ENCODE assay signal across 4 fruit fly cellular contexts in genomic region chr3R:9966109-9966701, dm6.
TF ChIP-seq lines count a peak whose summit lies in the region.

No protein-coding gene starts in this region.

- TF ChIP-seq CTCF in whole organism, embryonic (GFP tag; optimal IDR thresholded peaks at IDR 0.05; lab: Kevin White, UChicago), result no peak

TF ChIP-seq in whole organism, embryonic, 481 proteins besides CTCF, POLR2A, EP300 and RAD21:
- 0 out of 2 replicates have a peak, but pooled peaks have one; percentile 21 for TF ChIP-seq Drgx (GFP tag; IDR thresholded peaks at IDR 0.05; lab: Robert Waterston, UW)
- TF ChIP-seq sens (GFP tag; lab: Kevin White, UChicago), result peak; percentile 66
- TF ChIP-seq bsh (GFP tag; optimal IDR thresholded peaks at IDR 0.05; lab: Kevin White, UChicago), result peak in 1 of 2 experiments; percentile 43
- peak; percentile 56 for TF ChIP-seq nom (GFP tag; optimal IDR thresholded peaks at IDR 0.05; lab: Kevin White, UChicago)
- no peak for TF ChIP-seq eve (GFP tag; optimal IDR thresholded peaks at IDR 0.05; lab: Kevin White, UChicago)

TF ChIP-seq in whole organism, prepupa, 60 proteins besides CTCF, POLR2A, EP300 and RAD21 (continues in another document):
- TF ChIP-seq Gug (GFP tag; IDR thresholded peaks at IDR 0.05; lab: Robert Waterston, UW), result peak; percentile 51
- TF ChIP-seq topi (GFP tag; optimal IDR thresholded peaks at IDR 0.05; lab: Kevin White, UChicago), result peak; percentile 38
- peak; percentile 53 for TF ChIP-seq net (GFP tag; optimal IDR thresholded peaks at IDR 0.05; lab: Kevin White, UChicago)
- TF ChIP-seq CG32006 (GFP tag; optimal IDR thresholded peaks at IDR 0.05; lab: Kevin White, UChicago), result peak; percentile 58
- TF ChIP-seq svp (GFP tag; lab: Kevin White, UChicago), result peak; percentile 41
- TF ChIP-seq CG6276 (GFP tag; optimal IDR thresholded peaks at IDR 0.05; lab: Kevin White, UChicago), result peak; percentile 43
- TF ChIP-seq Eip75B (GFP tag; optimal IDR thresholded peaks at IDR 0.05; lab: Kevin White, UChicago), result peak; percentile 85
- TF ChIP-seq CG6163 (GFP tag; IDR thresholded peaks at IDR 0.05; lab: Robert Waterston, UW), result peak; percentile 71; the same call in 2 of the 3 replicates
- peak; percentile 68 for TF ChIP-seq CG8119 (GFP tag; IDR thresholded peaks at IDR 0.05; lab: Robert Waterston, UW)
- TF ChIP-seq vri (GFP tag; optimal IDR thresholded peaks at IDR 0.05; lab: Kevin White, UChicago), result no peak
- no peak for TF ChIP-seq Hr38 (GFP tag; optimal IDR thresholded peaks at IDR 0.05; lab: Kevin White, UChicago)
- TF ChIP-seq CG4318 (GFP tag; optimal IDR thresholded peaks at IDR 0.05; lab: Kevin White, UChicago), result peak; percentile 27
- peak; percentile 47 for TF ChIP-seq CG8319 (GFP tag; optimal IDR thresholded peaks at IDR 0.05; lab: Kevin White, UChicago)
- TF ChIP-seq CG3032 (tag; optimal IDR thresholded peaks at IDR 0.05; lab: Kevin White, UChicago), result peak; percentile 91
- peak; percentile 51; the same call in 1 of the 2 replicates for TF ChIP-seq CG15336 (GFP tag; IDR thresholded peaks at IDR 0.05; lab: Robert Waterston, UW)
- TF ChIP-seq CG10631 (GFP tag; optimal IDR thresholded peaks at IDR 0.05; lab: Kevin White, UChicago), result peak; percentile 80
- TF ChIP-seq OdsH (GFP tag; optimal IDR thresholded peaks at IDR 0.05; lab: Kevin White, UChicago), result peak; percentile 64
- peak; percentile 85 to 92 for TF ChIP-seq ss (GFP tag; optimal IDR thresholded peaks at IDR 0.05; lab: Kevin White, UChicago)
- TF ChIP-seq Eip78C (GFP tag; lab: Kevin White, UChicago), result peak; percentile 93
- no peak for TF ChIP-seq CG31627 (GFP tag; optimal IDR thresholded peaks at IDR 0.05; lab: Kevin White, UChicago)
- peak; percentile 78 for TF ChIP-seq CG3919 (GFP tag; optimal IDR thresholded peaks at IDR 0.05; lab: Kevin White, UChicago)
- TF ChIP-seq cyc (GFP tag; optimal IDR thresholded peaks at IDR 0.05; lab: Kevin White, UChicago), result peak; percentile 26
- TF ChIP-seq fkh (GFP tag; optimal IDR thresholded peaks at IDR 0.05; lab: Kevin White, UChicago), result no peak
- no peak for TF ChIP-seq CG6854 (GFP tag; optimal IDR thresholded peaks at IDR 0.05; lab: Kevin White, UChicago)
- TF ChIP-seq Blimp-1 (GFP tag; optimal IDR thresholded peaks at IDR 0.05; lab: Kevin White, UChicago), result no peak
- peak; percentile 81 for TF ChIP-seq CG1621 (tag; optimal IDR thresholded peaks at IDR 0.05; lab: Kevin White, UChicago)
- peak; percentile 88 for TF ChIP-seq spab (GFP tag; optimal IDR thresholded peaks at IDR 0.05; lab: Kevin White, UChicago)
- peak; percentile 80 for TF ChIP-seq fd59A (GFP tag; optimal IDR thresholded peaks at IDR 0.05; lab: Kevin White, UChicago)
- peak; percentile 6 for TF ChIP-seq Smox (GFP tag; optimal IDR thresholded peaks at IDR 0.05; lab: Kevin White, UChicago)

TF ChIP-seq in whole organism, pupa, 21 proteins besides CTCF, POLR2A, EP300 and RAD21:
- TF ChIP-seq Snoo (tag; optimal IDR thresholded peaks at IDR 0.05; lab: Kevin White, UChicago) (peak; percentile 20), D1 (tag; optimal IDR thresholded peaks at IDR 0.05; lab: Kevin White, UChicago) (peak; percentile 76), CG10348 (GFP tag; IDR thresholded peaks at IDR 0.05; lab: Robert Waterston, UW) (no peak), gl (tag; optimal IDR thresholded peaks at IDR 0.05; lab: Kevin White, UChicago) (peak; percentile 63), Ets98B (GFP tag; IDR thresholded peaks at IDR 0.05; lab: Robert Waterston, UW) (no peak), Pif1B (GFP tag; optimal IDR thresholded peaks at IDR 0.05; lab: Kevin White, UChicago) (peak; percentile 38), CG15710 (tag; optimal IDR thresholded peaks at IDR 0.05; lab: Kevin White, UChicago) (peak; percentile 88), CG9948 (tag; optimal IDR thresholded peaks at IDR 0.05; lab: Kevin White, UChicago) (peak; percentile 88), CG34367 (tag; optimal IDR thresholded peaks at IDR 0.05; lab: Kevin White, UChicago) (peak; percentile 87), CG8301 (tag; optimal IDR thresholded peaks at IDR 0.05; lab: Kevin White, UChicago) (peak; percentile 68), CG32121 (GFP tag; IDR thresholded peaks at IDR 0.05; lab: Robert Waterston, UW) (peak; percentile 13; the same call in 1 of the 2 replicates), rn (GFP tag; IDR thresholded peaks at IDR 0.05; lab: Robert Waterston, UW) (no peak), CG4496 (GFP tag; IDR thresholded peaks at IDR 0.05; lab: Robert Waterston, UW) (peak; percentile 42; the same call in 1 of the 3 replicates), EcR (GFP tag; optimal IDR thresholded peaks at IDR 0.05; lab: Kevin White, UChicago) (peak; percentile 91), CG8159 (tag; optimal IDR thresholded peaks at IDR 0.05; lab: Kevin White, UChicago) (peak; percentile 93), CG13204 (GFP tag; optimal IDR thresholded peaks at IDR 0.05; lab: Kevin White, UChicago) (peak; percentile 33), CG12605 (GFP tag; IDR thresholded peaks at IDR 0.05; lab: Robert Waterston, UW) (peak; percentile 52), CG17806 (tag; optimal IDR thresholded peaks at IDR 0.05; lab: Kevin White, UChicago) (peak; percentile 88), Pif1A (GFP tag; optimal IDR thresholded peaks at IDR 0.05; lab: Kevin White, UChicago) (peak; percentile 49), CG14655 (GFP tag; optimal IDR thresholded peaks at IDR 0.05; lab: Kevin White, UChicago) (peak; percentile 69), fd96Ca (GFP tag; IDR thresholded peaks at IDR 0.05; lab: Robert Waterston, UW) (0 out of 3 replicates have a peak, but pooled peaks have one; percentile 10)

TF ChIP-seq in whole organism, wandering third instar larva, 38 proteins besides CTCF, POLR2A, EP300 and RAD21:
- TF ChIP-seq ey (GFP tag; optimal IDR thresholded peaks at IDR 0.05; lab: Kevin White, UChicago) (no peak), Mio (GFP tag; optimal IDR thresholded peaks at IDR 0.05; lab: Kevin White, UChicago) (no peak), fru (GFP tag; optimal IDR thresholded peaks at IDR 0.05; lab: Kevin White, UChicago) (peak; percentile 27), dmrt93B (GFP tag; optimal IDR thresholded peaks at IDR 0.05; lab: Kevin White, UChicago) (no peak), foxo (GFP tag; optimal IDR thresholded peaks at IDR 0.05; lab: Kevin White, UChicago) (peak in 1 of 2 experiments; percentile 28), brk (GFP tag; optimal IDR thresholded peaks at IDR 0.05; lab: Kevin White, UChicago) (no peak), Myc (optimal IDR thresholded peaks at IDR 0.05; lab: Kevin White, UChicago) (no peak), rgr (GFP tag; optimal IDR thresholded peaks at IDR 0.05; lab: Kevin White, UChicago) (no peak), CG9705 (GFP tag; optimal IDR thresholded peaks at IDR 0.05; lab: Kevin White, UChicago) (no peak), dsf (GFP tag; optimal IDR thresholded peaks at IDR 0.05; lab: Kevin White, UChicago; ENCODE audit: borderline replicate concordance) (no peak), psq (GFP tag; optimal IDR thresholded peaks at IDR 0.05; lab: Kevin White, UChicago) (no peak), HLH106 (tag; optimal IDR thresholded peaks at IDR 0.05; lab: Kevin White, UChicago) (no peak), h (GFP tag; optimal IDR thresholded peaks at IDR 0.05; lab: Kevin White, UChicago) (peak; percentile 4), br (GFP tag; optimal IDR thresholded peaks at IDR 0.05; lab: Kevin White, UChicago) (no peak), sv (GFP tag; optimal IDR thresholded peaks at IDR 0.05; lab: Kevin White, UChicago) (no peak)

Comparison
In these comparisons a context has a peak if more than half of its experiments do, and no peak if none do; other contexts are left out.
1. Of the 7 proteins assayed by ChIP-seq in both whole organism, embryonic and whole organism, prepupa: peak only in whole organism, embryonic: none; only in whole organism, prepupa: CG16779, Gug, Lpt and Sox102F; in both: none; in neither: 3.